Worm (Caenorhabditis elegans): Measurements from ENCODE around the gene exp-2.

DNA sequence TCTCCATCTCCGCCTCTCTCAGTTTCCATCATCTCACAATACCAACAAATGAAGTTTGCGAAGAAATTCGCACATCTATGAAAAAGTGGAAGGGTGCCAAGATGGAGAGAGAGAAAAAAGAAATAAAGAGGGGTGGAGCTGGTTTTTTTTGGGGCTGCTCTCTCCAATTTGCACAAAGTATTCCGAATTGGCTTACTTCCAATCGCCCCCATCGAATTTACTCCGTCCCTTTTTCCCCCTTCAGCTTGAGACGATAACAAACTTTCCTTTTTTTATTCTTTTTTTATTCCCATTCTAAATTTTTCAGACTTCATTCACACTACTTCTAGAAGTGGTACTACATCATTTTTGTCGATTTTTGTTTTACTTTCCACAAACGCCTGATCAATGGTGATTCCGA lies at the start of gene exp-2:
- TF ChIP-seq F13H6.1 (tag; optimal IDR thresholded peaks at IDR 0.05) (no peak), fkh-10 (GFP tag; optimal IDR thresholded peaks at IDR 0.05) (no peak), ets-4 (tag; optimal IDR thresholded peaks at IDR 0.05) (no peak), dmd-4 (tag; optimal IDR thresholded peaks at IDR 0.05; ENCODE audit: borderline replicate concordance) (no peak), unc-86 (tag; optimal IDR thresholded peaks at IDR 0.05) (no peak), unc-3 (GFP tag; conservative IDR thresholded peaks at IDR 0.05) (no peak), unc-3 (tag; optimal IDR thresholded peaks at IDR 0.05) (no peak), nfya-1 (tag; optimal IDR thresholded peaks at IDR 0.05) (no peak), Y22D7AL.16 (tag; optimal IDR thresholded peaks at IDR 0.05) (no peak)

All from whole organism, late embryonic.